Worm (Caenorhabditis elegans): ENCODE measurements around the gene shc-2.

Gene shc-2

ce11 chrII:4966576-4966975 lies 2.4 kb upstream of the shc-2 start:
- peak; percentile 97 for TF ChIP-seq elt-2 (tag; optimal IDR thresholded peaks at IDR 0.05)
- TF ChIP-seq pqm-1 (tag; optimal IDR thresholded peaks at IDR 0.05), result peak; percentile 0
- no peak for TF ChIP-seq ets-5 (GFP tag; IDR thresholded peaks at IDR 0.05)
- TF ChIP-seq lin-14 (GFP tag; optimal IDR thresholded peaks at IDR 0.05), result peak; percentile 30

- TF ChIP-seq elt-2 (tag; optimal IDR thresholded peaks at IDR 0.05) (peak; percentile 84), mep-1 (tag; optimal IDR thresholded peaks at IDR 0.05) (no peak), nhr-28 (tag; optimal IDR thresholded peaks at IDR 0.05) (no peak), unc-62 (GFP tag; optimal IDR thresholded peaks at IDR 0.05) (no peak)
Measured at ce11 chrII:4967636-4968035, 1.3 kb upstream of the shc-2 start.

ce11 chrII:4974448-4974951 lies 5.5 kb downstream of the shc-2 start:
- TF ChIP-seq unc-62 (GFP tag; optimal IDR thresholded peaks at IDR 0.05), result no peak
- no peak for TF ChIP-seq ztf-4 (tag; optimal IDR thresholded peaks at IDR 0.05)
- no peak for TF ChIP-seq unc-98 (GFP tag; IDR thresholded peaks at IDR 0.05)
- TF ChIP-seq pax-3 (tag; optimal IDR thresholded peaks at IDR 0.05), result no peak
- TF ChIP-seq unc-130 (tag; optimal IDR thresholded peaks at IDR 0.05), result no peak
- TF ChIP-seq ets-5 (GFP tag; IDR thresholded peaks at IDR 0.05), result no peak
- no peak for TF ChIP-seq lsy-2 (tag; optimal IDR thresholded peaks at IDR 0.05)

- TF ChIP-seq ztf-4 (tag; optimal IDR thresholded peaks at IDR 0.05) (no peak), hlh-17 (GFP tag; optimal IDR thresholded peaks at IDR 0.05; ENCODE audit: borderline replicate concordance) (no peak), ceh-63 (GFP tag; optimal IDR thresholded peaks at IDR 0.05) (no peak), ceh-88 (GFP tag; IDR thresholded peaks at IDR 0.05) (no peak)
Measured at ce11 chrII:4975311-4975710, 6.3 kb downstream of the shc-2 start.

ce11 chrII:4981682-4982404 lies 12.9 kb downstream of the shc-2 start:
- no peak for TF ChIP-seq mab-9 (GFP tag; IDR thresholded peaks at IDR 0.05)
- peak in 1 of 2 experiments; percentile 87 for TF ChIP-seq ztf-11 (tag; optimal IDR thresholded peaks at IDR 0.05)
- peak; percentile 66 for TF ChIP-seq nhr-85 (tag)
- TF ChIP-seq elt-2 (tag; optimal IDR thresholded peaks at IDR 0.05), result no peak
- no peak for TF ChIP-seq zag-1 (tag; optimal IDR thresholded peaks at IDR 0.05)
- peak; percentile 11 for TF ChIP-seq blmp-1 (tag; optimal IDR thresholded peaks at IDR 0.05)
- no peak for TF ChIP-seq fkh-10 (GFP tag; optimal IDR thresholded peaks at IDR 0.05)
- TF ChIP-seq unc-98 (GFP tag; IDR thresholded peaks at IDR 0.05), result no peak
- no peak for TF ChIP-seq efl-1 (optimal IDR thresholded peaks at IDR 0.05)
- peak in 1 of 2 experiments; percentile 64 for TF ChIP-seq efl-1 (GFP tag; optimal IDR thresholded peaks at IDR 0.05 in 1 of 2)
- peak; percentile 58 for TF ChIP-seq tbx-2 (tag; optimal IDR thresholded peaks at IDR 0.05)
- no peak for TF ChIP-seq mep-1 (tag; optimal IDR thresholded peaks at IDR 0.05)
- no peak for TF ChIP-seq alr-1 (tag; optimal IDR thresholded peaks at IDR 0.05; ENCODE audit: borderline replicate concordance)
- no peak for TF ChIP-seq nhr-12 (tag; optimal IDR thresholded peaks at IDR 0.05)
- TF ChIP-seq lin-14 (GFP tag; optimal IDR thresholded peaks at IDR 0.05), result peak; percentile 14
- no peak for TF ChIP-seq unc-130 (tag; optimal IDR thresholded peaks at IDR 0.05)
- no peak for TF ChIP-seq lin-15B (tag; optimal IDR thresholded peaks at IDR 0.05)

- no peak for TF ChIP-seq skn-1 (tag; optimal IDR thresholded peaks at IDR 0.05)
- TF ChIP-seq efl-1 (optimal IDR thresholded peaks at IDR 0.05), result no peak
- TF ChIP-seq efl-1 (GFP tag; optimal IDR thresholded peaks at IDR 0.05 in 1 of 2), result peak in 1 of 2 experiments; percentile 29
Measured at ce11 chrII:4984151-4984550, 15.2 kb downstream of the shc-2 start.

- TF ChIP-seq vab-15 (tag; optimal IDR thresholded peaks at IDR 0.05) (no peak), tbx-2 (tag; optimal IDR thresholded peaks at IDR 0.05) (no peak), fkh-10 (GFP tag; optimal IDR thresholded peaks at IDR 0.05) (no peak), hlh-17 (GFP tag; optimal IDR thresholded peaks at IDR 0.05; ENCODE audit: borderline replicate concordance) (no peak), mef-2 (tag; optimal IDR thresholded peaks at IDR 0.05) (no peak), ceh-82 (tag; optimal IDR thresholded peaks at IDR 0.05) (no peak), ztf-11 (tag; optimal IDR thresholded peaks at IDR 0.05) (no peak), sup-37 (GFP tag; optimal IDR thresholded peaks at IDR 0.05) (no peak), nhr-76 (tag; optimal IDR thresholded peaks at IDR 0.05) (no peak), fkh-4 (tag; optimal IDR thresholded peaks at IDR 0.05; ENCODE audit: borderline replicate concordance) (no peak), C04F5.9 (tag; optimal IDR thresholded peaks at IDR 0.05) (no peak), unc-130 (tag; optimal IDR thresholded peaks at IDR 0.05) (no peak), nhr-19 (GFP tag; conservative IDR thresholded peaks at IDR 0.05) (no peak), nhr-85 (tag) (peak; percentile 68), C16A3.4 (tag; optimal IDR thresholded peaks at IDR 0.05) (no peak), mab-9 (GFP tag; IDR thresholded peaks at IDR 0.05) (no peak), unc-62 (GFP tag; optimal IDR thresholded peaks at IDR 0.05) (no peak), pqm-1 (tag; optimal IDR thresholded peaks at IDR 0.05) (no peak), rnt-1 (tag; optimal IDR thresholded peaks at IDR 0.05) (no peak)
Measured at ce11 chrII:4985961-4986503, 17.1 kb downstream of the shc-2 start.
